Fruit fly (Drosophila melanogaster): ENCODE results near the gene Keap1.
A peak's percentile ranks its signal among the peaks of the same experiment; 100 is the strongest.

Keap1 gene

dm6 chr3R:17079859-17080255 lies at the start of gene Keap1, which contains the start of gene kuk (continued):
- TF ChIP-seq ind (GFP tag; optimal IDR thresholded peaks at IDR 0.05), result peak; percentile 49
- TF ChIP-seq CG12155 (GFP tag; optimal IDR thresholded peaks at IDR 0.05), result peak; percentile 58
- TF ChIP-seq h (optimal IDR thresholded peaks at IDR 0.05), result no peak
- TF ChIP-seq sens (GFP tag), result peak; percentile 89
- peak; percentile 12 for TF ChIP-seq CG2875 (GFP tag; optimal IDR thresholded peaks at IDR 0.05)
- peak; percentile 65 to 71 for TF ChIP-seq dpn (GFP tag; optimal IDR thresholded peaks at IDR 0.05)
- TF ChIP-seq CG2202 (tag; optimal IDR thresholded peaks at IDR 0.05), result no peak
- TF ChIP-seq CG12942 (GFP tag; optimal IDR thresholded peaks at IDR 0.05), result peak; percentile 57
- TF ChIP-seq CG14965 (GFP tag; optimal IDR thresholded peaks at IDR 0.05; ENCODE audit: borderline replicate concordance), result no peak
- TF ChIP-seq Fer2 (tag; optimal IDR thresholded peaks at IDR 0.05), result peak; percentile 46
- TF ChIP-seq CG13296 (GFP tag; optimal IDR thresholded peaks at IDR 0.05), result no peak
- peak; percentile 86 for TF ChIP-seq pita (GFP tag; optimal IDR thresholded peaks at IDR 0.05)
- no peak for TF ChIP-seq CG6254 (GFP tag; optimal IDR thresholded peaks at IDR 0.05)
- peak; percentile 93 for TF ChIP-seq knrl (GFP tag; IDR thresholded peaks at IDR 0.05; ENCODE audit: partially characterized antibody)
- peak; percentile 43 for TF ChIP-seq CG7928 (GFP tag; optimal IDR thresholded peaks at IDR 0.05)
- TF ChIP-seq unpg (GFP tag; optimal IDR thresholded peaks at IDR 0.05), result peak; percentile 26
- no peak for TF ChIP-seq CG8281 (tag; optimal IDR thresholded peaks at IDR 0.05)
- peak; percentile 53 for TF ChIP-seq CG34224 (GFP tag; IDR thresholded peaks at IDR 0.05; ENCODE audit: partially characterized antibody)
- peak; percentile 79 for TF ChIP-seq Doc3 (GFP tag; IDR thresholded peaks at IDR 0.05; ENCODE audit: partially characterized antibody)
- TF ChIP-seq sima (GFP tag; optimal IDR thresholded peaks at IDR 0.05), result no peak
- TF ChIP-seq Antp (GFP tag; optimal IDR thresholded peaks at IDR 0.05), result peak; percentile 48
- peak; percentile 49 for TF ChIP-seq Xrp1 (GFP tag; IDR thresholded peaks at IDR 0.05)
- no peak for TF ChIP-seq z (GFP tag; IDR thresholded peaks at IDR 0.05)
- TF ChIP-seq sqz (GFP tag; optimal IDR thresholded peaks at IDR 0.05), result peak; percentile 48
- no peak for TF ChIP-seq CG15073 (GFP tag; optimal IDR thresholded peaks at IDR 0.05)
- TF ChIP-seq CG2129 (GFP tag; IDR thresholded peaks at IDR 0.05; ENCODE audit: partially characterized antibody), result peak; percentile 66
- TF ChIP-seq tx (GFP tag; optimal IDR thresholded peaks at IDR 0.05), result peak; percentile 51
- peak; percentile 21 for TF ChIP-seq cato (GFP tag; optimal IDR thresholded peaks at IDR 0.05; ENCODE audit: borderline replicate concordance)
- no peak for TF ChIP-seq CG4404 (GFP tag; IDR thresholded peaks at IDR 0.05)
- no peak for TF ChIP-seq kah (GFP tag; optimal IDR thresholded peaks at IDR 0.05)
- TF ChIP-seq croc (GFP tag; conservative IDR thresholded peaks at IDR 0.05), result 0 out of 3 replicates have a peak, but pooled peaks have one; percentile 15
- no peak for TF ChIP-seq Aef1 (GFP tag; IDR thresholded peaks at IDR 0.05)
- TF ChIP-seq hkb (optimal IDR thresholded peaks at IDR 0.05), result peak; percentile 85
- TF ChIP-seq hkb (GFP tag; IDR thresholded peaks at IDR 0.05), result peak; percentile 7; the same call in 1 of the 2 replicates
- TF ChIP-seq Rfx (GFP tag; IDR thresholded peaks at IDR 0.05), result peak; percentile 80
- peak; percentile 74 for TF ChIP-seq Hsf (GFP tag; optimal IDR thresholded peaks at IDR 0.05)
- peak; percentile 71 for TF ChIP-seq Opbp (GFP tag; IDR thresholded peaks at IDR 0.05; ENCODE audit: partially characterized antibody)
- peak; percentile 79 for TF ChIP-seq lilli (GFP tag; optimal IDR thresholded peaks at IDR 0.05)
- peak; percentile 80 for TF ChIP-seq ken (GFP tag; IDR thresholded peaks at IDR 0.05)
- no peak for TF ChIP-seq Six4 (GFP tag; optimal IDR thresholded peaks at IDR 0.05)
- peak; percentile 66 for TF ChIP-seq vvl (GFP tag; IDR thresholded peaks at IDR 0.05)
- 0 out of 2 replicates have a peak, but pooled peaks have one; percentile 26 for TF ChIP-seq CG1024 (GFP tag; IDR thresholded peaks at IDR 0.05)
- no peak for TF ChIP-seq ttk (GFP tag; IDR thresholded peaks at IDR 0.05)
- peak; percentile 69 for TF ChIP-seq CG10462 (GFP tag; optimal IDR thresholded peaks at IDR 0.05)
- peak; percentile 74 for TF ChIP-seq slou (GFP tag; optimal IDR thresholded peaks at IDR 0.05)

All from whole organism, embryonic.